Fruit fly (Drosophila melanogaster) S2 (cell line): ENCODE measurements around the gene RhoGAP5A.

ENCODE experiments used
- CG8478 ChIP-seq: fragments of >200 bp; optimal IDR thresholded peaks from 2 replicates; lab custom pipeline; 2018
- CTCF ChIP-seq, 2 experiments: fragments of >200 bp; optimal IDR thresholded peaks; 2 replicates each; lab custom pipeline; 2018

DNA sequence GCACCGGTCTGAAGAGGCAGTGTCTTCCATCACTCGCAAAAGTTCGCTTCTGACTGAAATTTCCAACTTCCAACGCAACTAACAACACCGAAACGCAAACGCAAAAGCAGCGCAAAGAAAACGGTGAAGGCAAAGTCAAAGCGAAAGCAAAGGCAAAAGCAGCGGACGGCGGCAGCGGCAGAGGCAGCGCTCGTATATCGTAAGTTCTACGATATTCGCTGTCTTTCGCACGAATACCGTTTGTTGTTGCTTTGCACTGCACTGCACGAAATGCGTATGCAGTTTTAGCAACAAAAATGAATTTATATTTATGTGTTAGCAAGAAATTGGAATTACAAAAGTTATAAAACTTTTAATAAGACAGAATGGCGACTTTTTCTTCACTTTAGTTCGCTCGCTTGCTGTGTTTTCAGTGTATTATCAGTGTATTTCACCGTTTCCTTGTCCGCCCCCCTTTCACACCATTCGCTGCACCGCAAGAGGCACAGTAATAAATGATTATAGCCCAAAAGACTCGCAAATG, 29.9 kb upstream of the RhoGAP5A start, which contains the start of gene OtopLa:
- no peak for TF ChIP-seq CG8478 (lab: Kevin White, UChicago)
- no peak for TF ChIP-seq CTCF (optimal IDR thresholded peaks at IDR 0.05; lab: Kevin White, UChicago)
